Fruit fly (Drosophila melanogaster) whole organism, larva: ENCODE measurements around the gene CG32271.

Source experiments
- noc ChIP-seq: fragments of 200-800 bp; sonication (Bioruptor generic); optimal IDR thresholded peaks from 3 replicates; lab custom pipeline; 2019; ENCODE audit warnings: missing biosample characterization, mild to moderate bottlenecking, missing genetic modification characterization, moderate library complexity

CG32271 gene

DNA sequence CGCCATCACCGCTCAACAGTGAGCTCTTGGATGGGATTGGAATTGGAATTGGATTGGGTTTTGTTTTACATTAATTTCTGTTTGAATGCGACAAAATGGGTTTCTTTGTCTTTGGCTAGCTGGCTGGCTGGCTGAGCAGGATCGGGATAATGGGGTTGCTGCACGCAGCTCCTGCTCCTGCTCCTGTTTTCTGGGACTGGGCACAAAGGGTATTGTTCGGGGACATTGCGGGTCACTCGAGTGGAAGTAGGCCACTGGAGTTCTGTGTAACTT lies 38.3 kb upstream of the CG32271 start:
- no peak for TF ChIP-seq noc (tag; lab: Kevin White, UChicago)

DNA sequence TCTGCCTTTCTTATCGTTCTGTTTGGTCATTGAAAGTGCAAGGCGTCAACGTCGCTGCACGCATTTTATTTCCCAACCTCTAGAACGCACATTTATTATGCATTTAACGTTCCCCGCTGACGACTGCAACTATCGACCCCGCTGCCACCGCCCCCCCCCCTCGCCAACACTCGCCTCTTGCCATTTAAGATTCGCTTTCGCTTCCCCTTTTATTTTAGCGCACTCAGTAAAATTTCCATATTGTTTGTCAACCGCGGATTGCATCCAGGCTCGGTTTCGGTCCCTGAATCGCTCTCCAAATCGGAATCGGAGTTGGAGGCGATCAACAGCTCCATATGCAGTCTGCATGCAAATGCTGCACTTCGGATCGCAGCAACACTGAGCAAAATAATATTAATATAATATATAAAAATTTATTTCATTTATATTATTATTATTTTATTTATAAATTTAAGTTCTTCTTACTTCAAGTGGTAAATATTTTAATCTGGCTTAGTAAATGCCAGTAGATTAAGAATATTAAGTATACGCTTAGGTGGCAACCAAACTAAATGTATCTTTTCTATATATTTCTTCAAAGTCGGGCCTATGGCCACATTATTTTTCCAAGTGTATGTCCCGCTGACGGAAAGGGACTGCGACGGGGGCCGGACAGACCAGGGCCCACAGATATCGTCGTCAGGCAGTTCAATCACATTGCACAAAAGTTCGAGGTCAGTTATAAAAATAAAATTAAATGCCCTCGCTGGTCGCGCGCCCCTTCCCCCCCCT lies 37.8 kb upstream of the CG32271 start:
- no peak for TF ChIP-seq noc (tag; lab: Kevin White, UChicago)

DNA sequence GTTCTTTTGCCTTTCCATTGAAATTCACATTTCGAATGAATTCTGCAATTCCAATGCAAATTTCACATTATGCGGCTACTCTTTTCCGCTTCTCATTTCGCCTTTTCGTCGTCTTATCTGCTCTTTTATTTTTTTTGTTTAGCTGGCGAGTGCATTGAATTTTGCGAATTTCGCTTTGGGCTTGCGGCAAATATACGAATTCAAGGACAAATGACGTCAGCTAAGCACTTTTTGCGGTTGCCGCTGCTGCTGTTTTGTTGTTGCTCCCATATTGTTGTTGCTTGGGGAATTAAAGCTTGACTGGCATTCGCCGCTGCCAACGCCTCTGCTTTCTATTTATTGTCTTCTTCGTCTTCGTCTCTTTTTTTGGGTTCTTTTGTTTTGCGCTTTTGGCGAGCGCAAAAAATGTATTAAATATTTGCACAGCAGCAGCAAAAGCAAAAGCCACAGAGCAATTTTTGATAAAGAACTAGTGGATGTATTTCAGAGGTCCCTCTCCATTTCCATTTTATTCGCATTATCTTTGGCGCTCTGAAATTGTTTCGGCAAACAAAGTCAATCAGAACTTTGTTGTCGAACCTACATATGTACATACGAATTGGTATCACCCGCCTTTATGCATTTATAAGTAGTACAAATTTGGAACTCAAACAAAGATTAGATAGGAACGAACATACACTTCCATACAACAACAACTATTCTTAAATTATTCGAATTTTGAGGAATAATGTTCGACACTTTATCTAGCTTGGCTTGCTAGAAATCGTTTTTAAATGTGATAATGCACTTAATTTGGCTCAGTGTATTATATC lies 37.0 kb upstream of the CG32271 start:
- peak; percentile 61 for TF ChIP-seq noc (tag; lab: Kevin White, UChicago)

DNA sequence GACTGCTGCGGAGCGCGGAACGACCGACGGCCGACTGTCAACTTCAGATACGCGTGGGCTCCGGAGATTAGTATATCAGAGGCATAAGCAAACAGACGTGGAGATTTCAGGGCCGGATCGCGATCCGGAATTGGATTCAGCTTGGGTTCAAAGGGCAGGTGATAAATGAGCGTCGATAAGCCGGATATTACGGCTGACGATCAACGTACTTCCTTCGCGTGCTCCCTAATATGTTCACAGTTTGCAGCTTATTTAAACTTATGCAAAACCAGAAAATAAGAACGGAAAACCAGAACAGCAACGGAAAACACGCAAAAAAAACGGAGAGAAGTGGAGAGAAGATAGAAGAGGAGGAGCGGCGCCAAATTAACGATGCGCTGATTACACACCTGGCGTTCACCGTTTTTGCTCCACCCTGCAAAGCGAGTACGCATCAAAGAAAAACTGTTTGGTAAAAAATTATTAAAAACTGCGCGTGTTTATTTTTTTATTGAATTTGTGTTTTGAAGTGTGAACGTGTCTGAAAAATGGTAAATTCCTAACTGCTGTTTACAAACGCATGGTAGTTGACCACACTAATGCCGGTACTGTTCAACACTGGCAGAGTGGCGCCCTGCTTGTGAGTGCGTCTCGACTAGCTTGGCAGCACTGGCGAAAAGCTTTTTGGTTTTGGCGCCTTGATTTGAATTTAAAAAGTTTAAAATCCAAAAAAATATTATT lies 36.2 kb upstream of the CG32271 start, which contains the start of gene CG17746:
TSS of gene CG17746 (minus strand) at position 546 of the 720 bp plus-strand sequence.
- TF ChIP-seq noc (tag; lab: Kevin White, UChicago) = no peak

DNA sequence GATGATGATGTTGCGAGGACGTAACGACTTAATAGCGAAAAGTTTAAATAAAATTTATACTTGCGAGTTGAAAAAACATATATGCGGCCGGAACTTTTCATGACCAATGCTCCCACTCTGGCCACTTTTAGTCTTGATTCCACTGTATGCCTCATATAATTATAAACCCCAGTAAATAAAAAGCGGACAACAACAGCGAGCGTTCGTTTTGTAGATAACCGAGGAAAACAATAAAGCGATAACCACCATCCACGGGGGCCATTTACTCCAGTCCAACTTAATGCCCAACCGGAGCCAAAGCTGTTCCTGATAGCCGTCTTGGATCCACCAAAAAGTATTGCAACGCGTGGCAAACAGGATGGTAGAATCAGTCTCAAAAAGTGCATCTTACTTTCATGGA lies 33.4 kb upstream of the CG32271 start:
- TF ChIP-seq noc (tag; lab: Kevin White, UChicago) = no peak

DNA sequence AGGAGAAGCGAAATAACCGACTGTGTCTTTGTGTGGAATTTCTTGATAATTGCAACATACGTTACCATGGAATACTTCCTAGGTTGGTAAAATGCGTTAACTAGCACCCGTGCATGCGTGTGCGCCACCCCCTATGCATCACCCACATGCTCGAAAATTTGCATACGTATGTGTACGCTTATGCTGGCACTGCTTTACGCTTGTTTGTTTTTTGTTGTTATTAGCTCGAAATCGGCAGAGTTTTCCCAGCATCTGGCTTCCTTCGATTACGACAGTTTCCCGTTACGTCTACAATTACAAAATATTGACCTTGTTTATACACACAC lies 23.5 kb upstream of the CG32271 start:
- no peak for TF ChIP-seq noc (tag; lab: Kevin White, UChicago)

DNA sequence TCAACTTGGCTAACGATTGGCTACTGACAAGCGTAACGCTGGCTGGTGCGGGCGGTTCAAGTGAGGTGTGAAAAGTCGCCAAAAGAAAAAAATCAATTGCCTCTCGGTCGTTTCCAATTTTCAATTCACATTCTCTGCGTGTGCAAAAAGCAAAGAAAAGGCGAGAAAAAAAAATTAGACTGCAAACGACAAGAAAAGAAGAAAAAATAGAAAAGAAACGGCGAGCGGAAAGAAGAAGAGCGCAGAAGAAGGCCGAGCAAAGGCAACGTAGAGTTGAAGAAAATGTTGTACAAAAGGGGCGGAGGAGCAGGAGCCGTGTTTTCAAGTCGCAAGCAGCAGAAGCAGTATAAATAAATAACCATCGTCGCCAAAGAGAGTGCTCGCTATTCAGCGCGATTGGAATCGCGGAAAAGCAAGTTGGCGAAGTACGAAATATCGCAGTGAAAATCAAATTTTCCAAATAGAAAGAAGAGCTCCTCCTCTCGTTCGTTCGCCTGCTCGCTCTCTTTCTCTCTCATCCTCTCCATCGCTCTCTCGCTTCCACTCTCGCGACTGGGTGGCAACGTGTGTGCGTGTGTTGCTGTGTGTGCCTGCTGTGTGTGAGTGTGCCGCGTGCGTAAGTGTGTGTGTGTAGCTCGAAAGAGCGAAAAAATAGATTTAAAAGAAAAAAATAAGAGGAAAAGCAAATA lies 23.0 kb upstream of the CG32271 start:
- no peak for TF ChIP-seq noc (tag; lab: Kevin White, UChicago)

DNA sequence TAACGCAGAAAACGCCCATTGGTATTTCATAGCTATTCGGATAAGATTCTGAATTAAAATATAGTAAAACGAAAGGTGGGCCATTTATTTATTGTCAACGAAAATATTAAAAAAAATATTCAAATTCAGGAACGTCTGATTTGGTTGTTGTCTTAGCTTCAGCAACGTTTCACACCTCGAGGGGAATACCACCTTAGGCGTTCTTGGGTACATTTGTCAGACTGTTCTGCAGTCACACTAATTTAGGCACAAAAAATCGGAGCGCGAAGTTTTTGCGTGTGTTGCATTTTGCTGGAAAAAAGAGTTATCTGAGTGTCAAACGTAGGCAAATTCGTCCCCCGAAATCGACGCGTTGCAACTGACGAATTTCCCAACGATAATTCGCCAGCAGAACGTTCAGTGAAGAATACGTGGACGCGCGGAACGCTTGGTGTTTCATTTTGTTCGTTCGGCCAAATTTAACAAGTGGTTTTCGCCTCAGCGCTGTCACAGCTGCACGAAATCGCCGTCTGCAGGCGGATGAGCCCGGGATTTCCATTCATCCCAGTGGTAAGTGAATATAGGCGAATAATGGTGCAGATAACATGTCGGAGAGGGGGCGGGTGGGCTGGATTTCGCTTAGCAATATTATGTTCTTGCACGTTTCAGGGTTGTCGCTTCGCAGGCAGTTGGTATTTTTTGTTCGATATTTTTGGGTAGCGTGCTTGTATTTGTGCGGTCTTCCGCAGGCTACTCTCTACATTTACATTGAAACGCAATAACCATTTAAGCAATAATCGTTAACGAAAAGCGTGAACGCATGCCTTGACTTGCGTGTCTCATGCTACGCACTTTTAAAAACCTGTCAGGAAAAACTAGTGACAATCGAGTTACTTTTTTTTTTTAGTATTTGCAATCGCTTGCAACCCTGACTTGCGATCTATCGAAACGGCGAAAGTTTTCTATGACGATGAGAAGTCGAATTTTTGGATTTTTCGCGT lies 22.1 kb upstream of the CG32271 start, which contains the start of gene Larp4B:
TSS of gene Larp4B (plus strand) at position 99 of the 980 bp plus-strand sequence.
- TF ChIP-seq noc (tag; lab: Kevin White, UChicago) = no peak

DNA sequence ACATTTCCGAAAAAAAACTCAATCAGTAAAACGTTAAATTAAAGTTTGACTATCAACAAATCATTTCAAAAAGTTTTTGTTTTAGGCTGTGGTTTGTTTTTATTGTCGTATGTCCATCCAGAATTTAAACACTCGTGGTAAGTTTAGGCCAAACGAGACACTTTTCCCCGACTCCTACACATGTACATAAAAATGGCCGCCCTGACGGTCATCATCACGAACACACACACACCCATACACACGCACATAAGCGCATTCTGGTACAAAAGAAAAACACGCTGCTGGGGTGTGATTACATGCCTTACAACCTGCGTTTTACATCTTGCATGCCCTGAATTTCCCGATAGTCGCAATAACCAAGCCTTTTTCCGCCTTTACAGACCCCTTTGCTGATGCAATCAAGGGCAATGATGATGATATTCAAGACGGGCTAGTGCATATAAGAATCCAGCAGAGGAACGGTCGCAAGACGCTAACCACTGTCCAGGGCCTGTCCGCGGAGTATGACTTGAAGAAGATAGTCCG lies 20.5 kb upstream of the CG32271 start:
- TF ChIP-seq noc (tag; lab: Kevin White, UChicago) = no peak

DNA sequence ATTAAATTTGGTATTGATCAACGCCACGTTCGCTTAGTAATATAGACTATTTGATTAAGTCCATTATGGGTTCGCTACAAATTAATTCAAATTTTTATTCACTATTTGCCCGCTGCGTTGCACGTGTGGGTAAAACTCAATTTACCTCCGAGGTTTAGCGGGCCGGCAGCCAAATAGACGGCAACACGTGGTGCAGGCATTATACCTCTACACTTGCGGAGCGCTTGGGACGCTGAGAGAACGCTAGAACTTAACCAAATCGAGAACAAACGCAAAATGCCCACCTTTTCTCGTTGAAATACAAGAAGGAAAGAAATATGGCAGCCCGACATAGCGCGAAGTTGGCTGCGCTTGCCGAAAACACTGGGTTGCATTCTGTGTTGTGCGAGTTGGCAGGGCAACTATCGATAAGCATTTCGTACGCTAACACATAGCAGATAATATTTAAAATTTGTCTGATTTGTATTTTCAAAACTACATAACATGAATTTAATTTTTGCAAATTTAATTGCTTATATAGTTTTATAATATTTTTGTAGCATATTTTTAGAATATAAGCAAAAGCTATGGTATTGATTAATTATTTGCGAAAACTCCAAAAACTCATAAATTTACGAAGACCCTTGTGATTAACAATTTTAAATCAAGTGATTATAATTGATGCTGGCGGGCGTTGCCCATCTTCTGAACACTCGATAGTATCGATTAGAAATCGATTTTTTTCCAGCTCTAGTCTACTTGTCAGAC lies 19.9 kb upstream of the CG32271 start, which contains the start of the genes RpL28 and eIF1:
TSS of gene RpL28 (minus strand) at position 318 of the 747 bp plus-strand sequence.
TSS of gene eIF1 (plus strand) at position 699 of the 747 bp plus-strand sequence.
- TF ChIP-seq noc (tag; lab: Kevin White, UChicago) = peak; percentile 70

DNA sequence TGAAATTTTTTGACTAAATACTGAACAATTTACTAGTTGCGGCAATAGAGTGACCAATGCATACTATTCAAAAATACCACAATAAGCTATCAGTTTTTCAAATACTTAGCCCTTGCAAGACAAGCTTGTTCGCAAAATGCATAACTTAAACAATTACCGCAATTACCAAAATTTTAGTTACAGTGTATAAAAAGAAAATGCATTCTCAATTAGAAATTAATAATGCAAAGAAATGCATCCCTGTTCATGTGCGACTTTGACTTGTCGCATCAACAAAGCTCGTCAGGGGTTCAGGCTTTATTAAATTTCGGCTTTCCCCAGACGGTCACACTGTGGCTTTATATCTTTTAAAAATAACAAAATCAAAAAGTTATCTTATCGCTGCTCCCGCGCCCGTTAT lies 15.9 kb upstream of the CG32271 start, which contains the start of the genes hob and nSMase:
TSS of gene hob (minus strand) at position 62 of the 400 bp plus-strand sequence.
TSS of gene nSMase (plus strand) at position 298 of the 400 bp plus-strand sequence.
- TF ChIP-seq noc (tag; lab: Kevin White, UChicago) = no peak

DNA sequence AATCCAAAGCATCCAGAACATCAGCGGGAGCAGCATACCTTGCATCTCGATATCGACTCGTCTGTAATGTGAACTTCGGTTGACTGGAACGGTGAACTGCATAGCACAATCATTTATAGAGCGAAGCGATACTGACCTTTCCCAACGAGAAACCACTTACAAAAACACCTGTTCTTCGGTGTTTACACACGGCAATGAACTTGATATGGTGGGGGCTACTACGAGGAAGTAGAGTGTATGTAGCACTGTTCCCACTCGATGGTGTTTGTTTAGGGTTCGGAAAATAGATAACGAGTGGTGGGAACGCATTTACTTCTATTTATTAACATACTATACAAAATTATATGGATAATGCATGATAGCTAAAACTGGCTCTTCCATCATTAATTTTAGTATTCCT lies 5.9 kb upstream of the CG32271 start, which contains the start of the genes CG32269 and CG32270:
TSS of gene CG32269 (minus strand) at position 91 of the 400 bp plus-strand sequence.
TSS of gene CG32270 (minus strand) at position 91 of the 400 bp plus-strand sequence.
- TF ChIP-seq noc (tag; lab: Kevin White, UChicago) = no peak

DNA sequence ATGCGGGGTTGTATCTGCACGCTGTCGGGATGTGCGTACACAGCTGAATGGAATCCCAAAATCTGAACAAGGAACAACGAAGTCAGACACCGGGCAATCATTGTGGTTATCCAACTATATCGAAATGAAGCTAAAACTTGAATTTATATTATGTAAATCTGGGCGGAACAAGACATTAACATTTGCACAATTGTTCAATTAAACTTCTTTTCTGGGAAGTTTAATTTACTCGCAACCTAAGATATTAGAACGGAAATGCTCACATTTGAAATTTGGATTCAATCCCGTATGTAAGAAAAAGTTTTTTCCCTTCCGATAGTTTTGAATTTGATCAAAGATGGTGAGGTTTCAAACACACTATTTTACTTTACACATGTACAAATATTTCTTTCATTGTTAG lies 3.3 kb upstream of the CG32271 start, which contains the start of gene CG33160:
TSS of gene CG33160 (minus strand) at position 101 of the 400 bp plus-strand sequence.
- TF ChIP-seq noc (tag; lab: Kevin White, UChicago) = no peak
